Worm (Caenorhabditis elegans) whole organism, late embryonic: Measurements from ENCODE around the gene ugt-64.

ENCODE experiments used
- ama-1 ChIP-seq: fragments of 150-350 bp; optimal IDR thresholded peaks from 2 replicates; lab custom pipeline; 2014
- fkh-10 ChIP-seq: fragments of 150-350 bp; optimal IDR thresholded peaks from 2 replicates; lab custom pipeline; 2014; ENCODE audit warnings: missing biosample characterization, missing genetic modification reagents, missing genetic modification characterization
- odd-2 ChIP-seq: sonication (generic microtip); optimal IDR thresholded peaks from 2 replicates; lab custom pipeline; 2017; ENCODE audit warnings: antibody characterized with exemption, mild to moderate bottlenecking, missing genetic modification characterization, missing compliant biosample characterization
- pha-2 ChIP-seq: sonication (generic microtip); optimal IDR thresholded peaks from 2 replicates; lab custom pipeline; 2017; ENCODE audit warnings: mild to moderate bottlenecking, missing genetic modification characterization, missing compliant biosample characterization
- sox-2 ChIP-seq: fragments of 200-800 bp; sonication (Bioruptor generic); IDR thresholded peaks from 2 replicates; pipeline ENCODE4 v1.3.6; 2022; ENCODE audit warnings: missing genetic modification reagents, missing genetic modification characterization, missing compliant biosample characterization

- TF ChIP-seq fkh-10 (GFP tag; lab: Kevin White, UChicago), result no peak
- no peak for TF ChIP-seq pha-2 (tag; lab: Kevin White, UChicago)
- no peak for TF ChIP-seq sox-2
- TF ChIP-seq ama-1, result no peak
- TF ChIP-seq odd-2, result no peak
Measured at ce11 chrV:3507691-3508090, 1.5 kb upstream of the ugt-64 start, which contains the start of gene str-225.
